Fruit fly (Drosophila melanogaster): ENCODE measurements around the gene Gip.

- TF ChIP-seq CG12605 (GFP tag; IDR thresholded peaks at IDR 0.05) = no peak
- TF ChIP-seq CG34367 (tag; optimal IDR thresholded peaks at IDR 0.05) = no peak
- no peak for TF ChIP-seq CG8301 (tag; optimal IDR thresholded peaks at IDR 0.05)
- no peak for TF ChIP-seq CG9948 (tag; optimal IDR thresholded peaks at IDR 0.05)
Observed at dm6 chrX:10364556-10365227, 35.0 kb upstream of the Gip start.
